Fruit fly (Drosophila melanogaster) whole organism, adult: Measurements from ENCODE around the gene CG31793.

ENCODE experiments used
- CG14711 ChIP-seq: fragments of 200-800 bp; sonication (Bioruptor generic); optimal IDR thresholded peaks from 2 replicates; lab custom pipeline; 2018; ENCODE audit warnings: missing biosample characterization, mild to moderate bottlenecking, missing genetic modification characterization, moderate library complexity
- CG1620 ChIP-seq: fragments of 200-800 bp; sonication (Bioruptor generic); optimal IDR thresholded peaks from 2 replicates; lab custom pipeline; 2016; ENCODE audit warnings: missing biosample characterization, missing genetic modification characterization
- CG7045 ChIP-seq: fragments of 200-800 bp; sonication (Bioruptor generic); optimal IDR thresholded peaks from 2 replicates; lab custom pipeline; 2017; ENCODE audit warnings: missing biosample characterization, mild to moderate bottlenecking, missing genetic modification characterization
- CG7101 ChIP-seq: fragments of 200-800 bp; sonication (Bioruptor generic); optimal IDR thresholded peaks from 2 replicates; lab custom pipeline; 2018; ENCODE audit warnings: missing biosample characterization, mild to moderate bottlenecking, missing genetic modification characterization, moderate library complexity
- Crg-1 ChIP-seq: fragments of 200-800 bp; sonication (Bioruptor generic); optimal IDR thresholded peaks from 2 replicates; lab custom pipeline; 2016; ENCODE audit warnings: missing biosample characterization, missing genetic modification characterization
- bab1 ChIP-seq: fragments of 200-800 bp; sonication (Bioruptor generic); optimal IDR thresholded peaks from 3 replicates; lab custom pipeline; 2019; ENCODE audit warnings: missing biosample characterization, mild to moderate bottlenecking, missing genetic modification characterization, moderate library complexity
- cnc ChIP-seq, 2 experiments: fragments of >200 bp; optimal IDR thresholded peaks; 2 replicates each; lab custom pipeline; 2017
- kay ChIP-seq: fragments of 200-800 bp; sonication (Bioruptor generic); peaks from one replicate; lab custom pipeline; 2016; ENCODE audit warnings: missing biosample characterization, missing genetic modification characterization, borderline replicate concordance
- pad ChIP-seq: fragments of 200-800 bp; sonication (Bioruptor generic); optimal IDR thresholded peaks from 3 replicates; lab custom pipeline; 2017; ENCODE audit warnings: missing biosample characterization, missing genetic modification characterization, mild to moderate bottlenecking, moderate library complexity, missing genetic modification reagents
- toe ChIP-seq: fragments of 200-800 bp; sonication (Bioruptor generic); optimal IDR thresholded peaks from 2 replicates; lab custom pipeline; 2016; ENCODE audit warnings: missing biosample characterization, missing genetic modification characterization

- TF ChIP-seq kay: no peak
- no peak for TF ChIP-seq CG14711 (tag; lab: Kevin White, UChicago)
- TF ChIP-seq pad (GFP tag; lab: Kevin White, UChicago): no peak
- no peak for TF ChIP-seq toe
- no peak for TF ChIP-seq CG7045 (GFP tag; lab: Kevin White, UChicago)
- no peak for TF ChIP-seq CG1620
- no peak for TF ChIP-seq Crg-1 (GFP tag; lab: Kevin White, UChicago)
- no peak for TF ChIP-seq cnc (optimal IDR thresholded peaks at IDR 0.05; lab: Kevin White, UChicago)
- no peak for TF ChIP-seq CG7101
- no peak for TF ChIP-seq bab1 (GFP tag; lab: Kevin White, UChicago)
Measured at dm6 chr2L:18984158-18984557, 19.0 kb upstream of the CG31793 start.
